Fruit fly (Drosophila melanogaster) whole organism, prepupa: ENCODE results near the gene CG43050.

Source experiments
- CG10631 ChIP-seq: fragments of 200-800 bp; sonication (Bioruptor generic); optimal IDR thresholded peaks from 2 replicates; lab custom pipeline; 2016; ENCODE audit warnings: missing biosample characterization, missing genetic modification characterization
- CG11294 ChIP-seq: fragments of 200-800 bp; sonication (Bioruptor generic); IDR thresholded peaks from 2 replicates; pipeline ENCODE4 v1.3.6; 2022; ENCODE audit warnings: missing biosample characterization, missing genetic modification characterization
- CG11762 ChIP-seq: fragments of 200-800 bp; sonication (Bioruptor generic); optimal IDR thresholded peaks from 3 replicates; lab custom pipeline; 2016; ENCODE audit warnings: missing biosample characterization, missing genetic modification characterization; ENCODE audit not compliant: insufficient read depth
- CG11902 ChIP-seq: fragments of 200-800 bp; sonication (Bioruptor generic); optimal IDR thresholded peaks from 3 replicates; lab custom pipeline; 2016; ENCODE audit warnings: missing biosample characterization, missing genetic modification characterization
- CG1621 ChIP-seq: fragments of 200-800 bp; sonication (Bioruptor generic); optimal IDR thresholded peaks from 3 replicates; lab custom pipeline; 2018; ENCODE audit warnings: missing biosample characterization, mild to moderate bottlenecking, missing genetic modification characterization
- CG16779 ChIP-seq: fragments of 200-800 bp; sonication (Bioruptor generic); optimal IDR thresholded peaks from 3 replicates; lab custom pipeline; 2017; ENCODE audit warnings: missing biosample characterization, mild to moderate bottlenecking, missing genetic modification characterization
- CG32006 ChIP-seq: fragments of 200-800 bp; sonication (Bioruptor generic); optimal IDR thresholded peaks from 3 replicates; lab custom pipeline; 2017; ENCODE audit warnings: missing biosample characterization, mild to moderate bottlenecking, missing genetic modification characterization
- CG34406 ChIP-seq: fragments of 200-800 bp; sonication (Bioruptor generic); optimal IDR thresholded peaks from 3 replicates; lab custom pipeline; 2016; ENCODE audit warnings: missing biosample characterization, missing genetic modification characterization
- CG3919 ChIP-seq: fragments of 200-800 bp; sonication (Bioruptor generic); optimal IDR thresholded peaks from 3 replicates; lab custom pipeline; 2016; ENCODE audit warnings: missing biosample characterization, missing genetic modification characterization
- CG4318 ChIP-seq: fragments of 200-800 bp; sonication (Bioruptor generic); optimal IDR thresholded peaks from 3 replicates; lab custom pipeline; 2017; ENCODE audit warnings: missing biosample characterization, mild to moderate bottlenecking, missing genetic modification characterization
- CG6163 ChIP-seq: fragments of 200-800 bp; sonication (Bioruptor generic); IDR thresholded peaks from 3 replicates; pipeline ENCODE4 v1.3.6; 2022; ENCODE audit warnings: missing biosample characterization, missing genetic modification characterization
- CG6854 ChIP-seq: fragments of 200-800 bp; sonication (Bioruptor generic); optimal IDR thresholded peaks from 2 replicates; lab custom pipeline; 2017; ENCODE audit warnings: missing biosample characterization, mild to moderate bottlenecking, missing genetic modification characterization
- CG7368 ChIP-seq: fragments of 200-800 bp; sonication (Bioruptor generic); optimal IDR thresholded peaks from 3 replicates; lab custom pipeline; 2016; ENCODE audit warnings: missing biosample characterization, missing genetic modification characterization
- CG8119 ChIP-seq: fragments of 200-800 bp; sonication (Bioruptor generic); IDR thresholded peaks from 3 replicates; pipeline ENCODE4 v1.3.6; 2022; ENCODE audit warnings: missing biosample characterization, missing genetic modification characterization
- CG8319 ChIP-seq: fragments of 200-800 bp; sonication (Bioruptor generic); optimal IDR thresholded peaks from 3 replicates; lab custom pipeline; 2016; ENCODE audit warnings: missing biosample characterization, missing genetic modification characterization
- CG8632 ChIP-seq: fragments of 200-800 bp; sonication (Bioruptor generic); optimal IDR thresholded peaks from 3 replicates; lab custom pipeline; 2016; ENCODE audit warnings: missing biosample characterization, missing genetic modification characterization
- CG9139 ChIP-seq: fragments of 200-800 bp; sonication (Bioruptor generic); optimal IDR thresholded peaks from 3 replicates; lab custom pipeline; 2017; ENCODE audit warnings: missing biosample characterization, mild to moderate bottlenecking, missing genetic modification characterization
- Eip78C ChIP-seq: fragments of 200-800 bp; sonication (Bioruptor generic); peaks from one replicate; lab custom pipeline; 2016; ENCODE audit warnings: missing biosample characterization, missing genetic modification characterization
- Eip93F ChIP-seq: fragments of 200-800 bp; sonication (Bioruptor generic); optimal IDR thresholded peaks from 2 replicates; lab custom pipeline; 2016; ENCODE audit warnings: missing biosample characterization, mild to moderate bottlenecking, missing genetic modification characterization
- Ets21C ChIP-seq: fragments of 200-800 bp; sonication (Bioruptor generic); optimal IDR thresholded peaks from 3 replicates; lab custom pipeline; 2016; ENCODE audit warnings: missing biosample characterization, missing genetic modification characterization
- Ets96B ChIP-seq: fragments of 200-800 bp; optimal IDR thresholded peaks from 2 replicates; lab custom pipeline; 2019; ENCODE audit warnings: missing biosample characterization, mild to moderate bottlenecking, missing genetic modification characterization, moderate library complexity
- Gug ChIP-seq: fragments of 200-800 bp; sonication (Bioruptor generic); IDR thresholded peaks from 2 replicates; pipeline ENCODE4 v1.3.6; 2022; ENCODE audit warnings: missing biosample characterization, missing genetic modification characterization
- Hr4 ChIP-seq: fragments of 200-800 bp; sonication (Bioruptor generic); optimal IDR thresholded peaks from 3 replicates; lab custom pipeline; 2016; ENCODE audit warnings: missing biosample characterization, missing genetic modification characterization
- Lpt ChIP-seq: fragments of 200-800 bp; sonication (Bioruptor generic); optimal IDR thresholded peaks from 3 replicates; lab custom pipeline; 2016; ENCODE audit warnings: missing biosample characterization, missing genetic modification characterization
- Met ChIP-seq: fragments of 200-800 bp; sonication (Bioruptor generic); optimal IDR thresholded peaks from 3 replicates; lab custom pipeline; 2016; ENCODE audit warnings: missing biosample characterization, missing genetic modification characterization
- OdsH ChIP-seq: fragments of 200-800 bp; sonication (Bioruptor generic); optimal IDR thresholded peaks from 3 replicates; lab custom pipeline; 2016; ENCODE audit warnings: missing biosample characterization, missing genetic modification characterization
- Smox ChIP-seq: fragments of 200-800 bp; sonication (Bioruptor generic); optimal IDR thresholded peaks from 3 replicates; lab custom pipeline; 2016; ENCODE audit warnings: missing biosample characterization, missing genetic modification characterization
- Sox102F ChIP-seq: fragments of 200-800 bp; sonication (Bioruptor generic); optimal IDR thresholded peaks from 2 replicates; lab custom pipeline; 2016; ENCODE audit warnings: missing biosample characterization, mild to moderate bottlenecking, missing genetic modification characterization
- Sox14 ChIP-seq: fragments of 200-800 bp; sonication (Bioruptor generic); optimal IDR thresholded peaks from 3 replicates; lab custom pipeline; 2016; ENCODE audit warnings: missing biosample characterization, missing genetic modification characterization
- Sox15 ChIP-seq: fragments of 200-800 bp; sonication (Bioruptor generic); optimal IDR thresholded peaks from 3 replicates; lab custom pipeline; 2016; ENCODE audit warnings: missing biosample characterization, missing genetic modification characterization
- achi ChIP-seq: fragments of 200-800 bp; sonication (Bioruptor generic); optimal IDR thresholded peaks from 3 replicates; lab custom pipeline; 2016; ENCODE audit warnings: missing biosample characterization, missing genetic modification characterization
- acj6 ChIP-seq: fragments of 200-800 bp; sonication (Bioruptor generic); optimal IDR thresholded peaks from 3 replicates; lab custom pipeline; 2016; ENCODE audit warnings: missing biosample characterization, missing genetic modification characterization
- dac ChIP-seq: fragments of 200-800 bp; sonication (Bioruptor generic); optimal IDR thresholded peaks from 2 replicates; lab custom pipeline; 2017; ENCODE audit warnings: missing biosample characterization, mild to moderate bottlenecking, missing genetic modification characterization
- dsx ChIP-seq: fragments of 200-800 bp; optimal IDR thresholded peaks from 3 replicates; lab custom pipeline; 2019; ENCODE audit warnings: missing biosample characterization, mild to moderate bottlenecking, missing genetic modification characterization, moderate library complexity; ENCODE audit not compliant: poor library complexity, severe bottlenecking
- eg ChIP-seq: fragments of 200-800 bp; sonication (Bioruptor generic); IDR thresholded peaks from 3 replicates; pipeline ENCODE4 v1.3.6; 2022; ENCODE audit warnings: missing biosample characterization, missing genetic modification characterization
- fd59A ChIP-seq: fragments of 200-800 bp; sonication (Bioruptor generic); optimal IDR thresholded peaks from 2 replicates; lab custom pipeline; 2017; ENCODE audit warnings: missing biosample characterization, mild to moderate bottlenecking, missing genetic modification characterization, missing genetic modification reagents
- fd85E ChIP-seq: fragments of 200-800 bp; sonication (Bioruptor generic); optimal IDR thresholded peaks from 3 replicates; lab custom pipeline; 2016; ENCODE audit warnings: missing biosample characterization, missing genetic modification characterization
- lz ChIP-seq: fragments of 200-800 bp; sonication (Bioruptor generic); optimal IDR thresholded peaks from 3 replicates; lab custom pipeline; 2016; ENCODE audit warnings: missing biosample characterization, missing genetic modification characterization
- pdm3 ChIP-seq: fragments of 200-800 bp; sonication (Bioruptor generic); optimal IDR thresholded peaks from 3 replicates; lab custom pipeline; 2016; ENCODE audit warnings: missing biosample characterization, missing genetic modification characterization
- ss ChIP-seq, 2 experiments: fragments of 200-800 bp; sonication (Bioruptor generic); optimal IDR thresholded peaks; 2 replicates in 1 of 2; 3 replicates in 1 of 2; lab custom pipeline; 2017 to 2018; ENCODE audit warnings: mild to moderate bottlenecking in 2 of 2, missing biosample characterization in 2 of 2, missing genetic modification characterization in 2 of 2, moderate library complexity in 1 of 2
- svp ChIP-seq: fragments of 200-800 bp; sonication (Bioruptor generic); peaks from one replicate; lab custom pipeline; 2016; ENCODE audit warnings: missing biosample characterization, missing genetic modification characterization
- topi ChIP-seq: fragments of 200-800 bp; sonication (Bioruptor generic); optimal IDR thresholded peaks from 3 replicates; lab custom pipeline; 2016; ENCODE audit warnings: missing biosample characterization, missing genetic modification characterization
- vri ChIP-seq: fragments of 200-800 bp; sonication (Bioruptor generic); optimal IDR thresholded peaks from 3 replicates; lab custom pipeline; 2016; ENCODE audit warnings: missing biosample characterization, mild to moderate bottlenecking, missing genetic modification characterization

The CG43050 gene

dm6 chr2L:13073797-13074196, 45.3 kb upstream of the CG43050 start (continued):
- peak; percentile 52 for TF ChIP-seq Sox102F
- TF ChIP-seq Smox (GFP tag; lab: Kevin White, UChicago): peak; percentile 43
- TF ChIP-seq CG11294: no peak
- no peak for TF ChIP-seq CG10631 (GFP tag; lab: Kevin White, UChicago)
- TF ChIP-seq Met (GFP tag; lab: Kevin White, UChicago): peak; percentile 51
- TF ChIP-seq topi (GFP tag; lab: Kevin White, UChicago): peak; percentile 48
- no peak for TF ChIP-seq CG16779
- no peak for TF ChIP-seq CG8632 (GFP tag; lab: Kevin White, UChicago)
- TF ChIP-seq CG11902 (GFP tag; lab: Kevin White, UChicago): no peak
- TF ChIP-seq CG3919 (GFP tag; lab: Kevin White, UChicago): peak; percentile 32
- no peak for TF ChIP-seq dac
- TF ChIP-seq OdsH: peak; percentile 47
- TF ChIP-seq fd85E (GFP tag; lab: Kevin White, UChicago): no peak
- peak; percentile 19 for TF ChIP-seq lz (GFP tag; lab: Kevin White, UChicago)
- peak; percentile 29 for TF ChIP-seq achi
- TF ChIP-seq Gug (GFP tag; lab: Robert Waterston, UW): no peak
- peak; percentile 92 for TF ChIP-seq svp (GFP tag; lab: Kevin White, UChicago)
- TF ChIP-seq vri (GFP tag; lab: Kevin White, UChicago): peak; percentile 27
- TF ChIP-seq, all 60 proteins: peak for 27

- no peak for TF ChIP-seq achi
- TF ChIP-seq fd85E (GFP tag; lab: Kevin White, UChicago): no peak
- TF ChIP-seq Eip78C: no peak
- no peak for TF ChIP-seq fd59A
- TF ChIP-seq CG1621 (tag; lab: Kevin White, UChicago): no peak
- TF ChIP-seq CG10631 (GFP tag; lab: Kevin White, UChicago): peak; percentile 1
- TF ChIP-seq ss (GFP tag; optimal IDR thresholded peaks at IDR 0.05; lab: Kevin White, UChicago): no peak
- no peak for TF ChIP-seq Ets96B (tag; lab: Kevin White, UChicago)
- no peak for TF ChIP-seq CG6854 (GFP tag; lab: Kevin White, UChicago)
- TF ChIP-seq CG8319 (GFP tag; lab: Kevin White, UChicago): no peak
- no peak for TF ChIP-seq CG32006 (GFP tag; lab: Kevin White, UChicago)
- TF ChIP-seq CG4318 (GFP tag; lab: Kevin White, UChicago): no peak
- no peak for TF ChIP-seq Ets21C (GFP tag; lab: Kevin White, UChicago)
- no peak for TF ChIP-seq acj6 (GFP tag; lab: Kevin White, UChicago)
- TF ChIP-seq Lpt: no peak
- TF ChIP-seq CG7368: no peak
- no peak for TF ChIP-seq CG16779
- TF ChIP-seq vri (GFP tag; lab: Kevin White, UChicago): no peak
- no peak for TF ChIP-seq CG11902 (GFP tag; lab: Kevin White, UChicago)
- TF ChIP-seq dsx (GFP tag; lab: Kevin White, UChicago): no peak
- TF ChIP-seq Hr4 (GFP tag; lab: Kevin White, UChicago): no peak
- peak; percentile 44; the same call in 1 of the 3 replicates for TF ChIP-seq CG6163 (GFP tag; lab: Robert Waterston, UW)
- no peak for TF ChIP-seq CG11762
- no peak for TF ChIP-seq topi (GFP tag; lab: Kevin White, UChicago)
- TF ChIP-seq Sox14 (GFP tag; lab: Kevin White, UChicago): peak; percentile 19
- peak; percentile 53; the same call in 2 of the 3 replicates for TF ChIP-seq eg (GFP tag; lab: Robert Waterston, UW)
- TF ChIP-seq CG8632 (GFP tag; lab: Kevin White, UChicago): no peak
- TF ChIP-seq CG34406 (GFP tag; lab: Kevin White, UChicago): no peak
- no peak for TF ChIP-seq Eip93F (GFP tag; lab: Kevin White, UChicago)
- TF ChIP-seq lz (GFP tag; lab: Kevin White, UChicago): no peak
- TF ChIP-seq Sox15 (GFP tag; lab: Kevin White, UChicago): no peak
- TF ChIP-seq CG9139 (GFP tag; lab: Kevin White, UChicago): no peak
- no peak for TF ChIP-seq pdm3 (GFP tag; lab: Kevin White, UChicago)
- TF ChIP-seq dac: no peak
- peak; percentile 42; the same call in 2 of the 3 replicates for TF ChIP-seq CG8119 (GFP tag; lab: Robert Waterston, UW)
Measured at dm6 chr2L:13074383-13074782, 44.7 kb upstream of the CG43050 start.
